Fruit fly (Drosophila melanogaster) whole organism, prepupa: ENCODE measurements around the gene Awh.

ENCODE experiments used
- CG10631 ChIP-seq: fragments of 200-800 bp; sonication (Bioruptor generic); optimal IDR thresholded peaks from 2 replicates; lab custom pipeline; 2016; ENCODE audit warnings: missing biosample characterization, missing genetic modification characterization
- CG10669 ChIP-seq: fragments of 200-800 bp; sonication (Bioruptor generic); optimal IDR thresholded peaks from 3 replicates; lab custom pipeline; 2018; ENCODE audit warnings: missing biosample characterization, mild to moderate bottlenecking, missing genetic modification characterization, moderate library complexity
- CG11294 ChIP-seq: fragments of 200-800 bp; sonication (Bioruptor generic); IDR thresholded peaks from 2 replicates; pipeline ENCODE4 v1.3.6; 2022; ENCODE audit warnings: missing biosample characterization, missing genetic modification characterization
- CG11902 ChIP-seq: fragments of 200-800 bp; sonication (Bioruptor generic); optimal IDR thresholded peaks from 3 replicates; lab custom pipeline; 2016; ENCODE audit warnings: missing biosample characterization, missing genetic modification characterization
- CG15336 ChIP-seq: fragments of 200-800 bp; sonication (Bioruptor generic); IDR thresholded peaks from 2 replicates; pipeline ENCODE4 v1.3.6; 2022; ENCODE audit warnings: missing biosample characterization, missing genetic modification characterization
- CG1621 ChIP-seq: fragments of 200-800 bp; sonication (Bioruptor generic); optimal IDR thresholded peaks from 3 replicates; lab custom pipeline; 2018; ENCODE audit warnings: missing biosample characterization, mild to moderate bottlenecking, missing genetic modification characterization
- CG16779 ChIP-seq: fragments of 200-800 bp; sonication (Bioruptor generic); optimal IDR thresholded peaks from 3 replicates; lab custom pipeline; 2017; ENCODE audit warnings: missing biosample characterization, mild to moderate bottlenecking, missing genetic modification characterization
- CG3032 ChIP-seq: fragments of 200-800 bp; optimal IDR thresholded peaks from 2 replicates; lab custom pipeline; 2019; ENCODE audit warnings: missing biosample characterization, mild to moderate bottlenecking, missing genetic modification characterization, moderate library complexity
- CG31627 ChIP-seq: fragments of 200-800 bp; sonication (Bioruptor generic); optimal IDR thresholded peaks from 3 replicates; lab custom pipeline; 2016; ENCODE audit warnings: missing biosample characterization, missing genetic modification characterization
- CG32006 ChIP-seq: fragments of 200-800 bp; sonication (Bioruptor generic); optimal IDR thresholded peaks from 3 replicates; lab custom pipeline; 2017; ENCODE audit warnings: missing biosample characterization, mild to moderate bottlenecking, missing genetic modification characterization
- CG34406 ChIP-seq: fragments of 200-800 bp; sonication (Bioruptor generic); optimal IDR thresholded peaks from 3 replicates; lab custom pipeline; 2016; ENCODE audit warnings: missing biosample characterization, missing genetic modification characterization
- CG3919 ChIP-seq: fragments of 200-800 bp; sonication (Bioruptor generic); optimal IDR thresholded peaks from 3 replicates; lab custom pipeline; 2016; ENCODE audit warnings: missing biosample characterization, missing genetic modification characterization
- CG4318 ChIP-seq: fragments of 200-800 bp; sonication (Bioruptor generic); optimal IDR thresholded peaks from 3 replicates; lab custom pipeline; 2017; ENCODE audit warnings: missing biosample characterization, mild to moderate bottlenecking, missing genetic modification characterization
- CG6163 ChIP-seq: fragments of 200-800 bp; sonication (Bioruptor generic); IDR thresholded peaks from 3 replicates; pipeline ENCODE4 v1.3.6; 2022; ENCODE audit warnings: missing biosample characterization, missing genetic modification characterization
- CG6276 ChIP-seq: fragments of 200-800 bp; sonication (Bioruptor generic); optimal IDR thresholded peaks from 2 replicates; lab custom pipeline; 2017; ENCODE audit warnings: missing biosample characterization, mild to moderate bottlenecking, missing genetic modification characterization
- CG6808 ChIP-seq: fragments of 200-800 bp; sonication (Bioruptor generic); optimal IDR thresholded peaks from 3 replicates; lab custom pipeline; 2017; ENCODE audit warnings: missing biosample characterization, missing genetic modification characterization, mild to moderate bottlenecking, moderate library complexity, missing genetic modification reagents
- CG6854 ChIP-seq: fragments of 200-800 bp; sonication (Bioruptor generic); optimal IDR thresholded peaks from 2 replicates; lab custom pipeline; 2017; ENCODE audit warnings: missing biosample characterization, mild to moderate bottlenecking, missing genetic modification characterization
- CG7368 ChIP-seq: fragments of 200-800 bp; sonication (Bioruptor generic); optimal IDR thresholded peaks from 3 replicates; lab custom pipeline; 2016; ENCODE audit warnings: missing biosample characterization, missing genetic modification characterization
- CG8119 ChIP-seq: fragments of 200-800 bp; sonication (Bioruptor generic); IDR thresholded peaks from 3 replicates; pipeline ENCODE4 v1.3.6; 2022; ENCODE audit warnings: missing biosample characterization, missing genetic modification characterization
- CG8319 ChIP-seq: fragments of 200-800 bp; sonication (Bioruptor generic); optimal IDR thresholded peaks from 3 replicates; lab custom pipeline; 2016; ENCODE audit warnings: missing biosample characterization, missing genetic modification characterization
- CG8632 ChIP-seq: fragments of 200-800 bp; sonication (Bioruptor generic); optimal IDR thresholded peaks from 3 replicates; lab custom pipeline; 2016; ENCODE audit warnings: missing biosample characterization, missing genetic modification characterization
- CG9139 ChIP-seq: fragments of 200-800 bp; sonication (Bioruptor generic); optimal IDR thresholded peaks from 3 replicates; lab custom pipeline; 2017; ENCODE audit warnings: missing biosample characterization, mild to moderate bottlenecking, missing genetic modification characterization
- Eip75B ChIP-seq: fragments of 200-800 bp; sonication (Bioruptor generic); optimal IDR thresholded peaks from 3 replicates; lab custom pipeline; 2016; ENCODE audit warnings: missing biosample characterization, missing genetic modification characterization
- Eip78C ChIP-seq: fragments of 200-800 bp; sonication (Bioruptor generic); peaks from one replicate; lab custom pipeline; 2016; ENCODE audit warnings: missing biosample characterization, missing genetic modification characterization
- Eip93F ChIP-seq: fragments of 200-800 bp; sonication (Bioruptor generic); optimal IDR thresholded peaks from 2 replicates; lab custom pipeline; 2016; ENCODE audit warnings: missing biosample characterization, mild to moderate bottlenecking, missing genetic modification characterization
- Ets21C ChIP-seq: fragments of 200-800 bp; sonication (Bioruptor generic); optimal IDR thresholded peaks from 3 replicates; lab custom pipeline; 2016; ENCODE audit warnings: missing biosample characterization, missing genetic modification characterization
- Ets96B ChIP-seq: fragments of 200-800 bp; optimal IDR thresholded peaks from 2 replicates; lab custom pipeline; 2019; ENCODE audit warnings: missing biosample characterization, mild to moderate bottlenecking, missing genetic modification characterization, moderate library complexity
- Gug ChIP-seq: fragments of 200-800 bp; sonication (Bioruptor generic); IDR thresholded peaks from 2 replicates; pipeline ENCODE4 v1.3.6; 2022; ENCODE audit warnings: missing biosample characterization, missing genetic modification characterization
- Hr38 ChIP-seq: sonication (Bioruptor generic); optimal IDR thresholded peaks from 2 replicates; lab custom pipeline; 2016; ENCODE audit warnings: missing biosample characterization, missing genetic modification characterization
- Hr39 ChIP-seq: fragments of 200-800 bp; sonication (Bioruptor generic); optimal IDR thresholded peaks from 2 replicates; lab custom pipeline; 2016; ENCODE audit warnings: missing biosample characterization, missing genetic modification characterization
- Hr4 ChIP-seq: fragments of 200-800 bp; sonication (Bioruptor generic); optimal IDR thresholded peaks from 3 replicates; lab custom pipeline; 2016; ENCODE audit warnings: missing biosample characterization, missing genetic modification characterization
- OdsH ChIP-seq: fragments of 200-800 bp; sonication (Bioruptor generic); optimal IDR thresholded peaks from 3 replicates; lab custom pipeline; 2016; ENCODE audit warnings: missing biosample characterization, missing genetic modification characterization
- Smox ChIP-seq: fragments of 200-800 bp; sonication (Bioruptor generic); optimal IDR thresholded peaks from 3 replicates; lab custom pipeline; 2016; ENCODE audit warnings: missing biosample characterization, missing genetic modification characterization
- Sox102F ChIP-seq: fragments of 200-800 bp; sonication (Bioruptor generic); optimal IDR thresholded peaks from 2 replicates; lab custom pipeline; 2016; ENCODE audit warnings: missing biosample characterization, mild to moderate bottlenecking, missing genetic modification characterization
- Sox14 ChIP-seq: fragments of 200-800 bp; sonication (Bioruptor generic); optimal IDR thresholded peaks from 3 replicates; lab custom pipeline; 2016; ENCODE audit warnings: missing biosample characterization, missing genetic modification characterization
- Sox15 ChIP-seq: fragments of 200-800 bp; sonication (Bioruptor generic); optimal IDR thresholded peaks from 3 replicates; lab custom pipeline; 2016; ENCODE audit warnings: missing biosample characterization, missing genetic modification characterization
- achi ChIP-seq: fragments of 200-800 bp; sonication (Bioruptor generic); optimal IDR thresholded peaks from 3 replicates; lab custom pipeline; 2016; ENCODE audit warnings: missing biosample characterization, missing genetic modification characterization
- cyc ChIP-seq: fragments of 200-800 bp; sonication (Bioruptor generic); optimal IDR thresholded peaks from 3 replicates; lab custom pipeline; 2016; ENCODE audit warnings: missing biosample characterization, missing genetic modification characterization
- eg ChIP-seq: fragments of 200-800 bp; sonication (Bioruptor generic); IDR thresholded peaks from 3 replicates; pipeline ENCODE4 v1.3.6; 2022; ENCODE audit warnings: missing biosample characterization, missing genetic modification characterization
- fd59A ChIP-seq: fragments of 200-800 bp; sonication (Bioruptor generic); optimal IDR thresholded peaks from 2 replicates; lab custom pipeline; 2017; ENCODE audit warnings: missing biosample characterization, mild to moderate bottlenecking, missing genetic modification characterization, missing genetic modification reagents
- fd85E ChIP-seq: fragments of 200-800 bp; sonication (Bioruptor generic); optimal IDR thresholded peaks from 3 replicates; lab custom pipeline; 2016; ENCODE audit warnings: missing biosample characterization, missing genetic modification characterization
- net ChIP-seq: fragments of 200-800 bp; sonication (Bioruptor generic); optimal IDR thresholded peaks from 3 replicates; lab custom pipeline; 2016; ENCODE audit warnings: missing biosample characterization, missing genetic modification characterization
- pdm3 ChIP-seq: fragments of 200-800 bp; sonication (Bioruptor generic); optimal IDR thresholded peaks from 3 replicates; lab custom pipeline; 2016; ENCODE audit warnings: missing biosample characterization, missing genetic modification characterization
- salr ChIP-seq, 2 experiments: fragments of 200-800 bp; sonication (Bioruptor generic); optimal IDR thresholded peaks; 3 replicates each; lab custom pipeline; 2016 to 2018; ENCODE audit warnings: missing biosample characterization in 2 of 2, missing genetic modification characterization in 2 of 2, mild to moderate bottlenecking in 1 of 2
- spab ChIP-seq: fragments of 200-800 bp; sonication (Bioruptor generic); optimal IDR thresholded peaks from 2 replicates; lab custom pipeline; 2017; ENCODE audit warnings: missing biosample characterization, mild to moderate bottlenecking, missing genetic modification characterization, missing genetic modification reagents
- ss ChIP-seq, 2 experiments: fragments of 200-800 bp; sonication (Bioruptor generic); optimal IDR thresholded peaks; 2 replicates in 1 of 2; 3 replicates in 1 of 2; lab custom pipeline; 2017 to 2018; ENCODE audit warnings: mild to moderate bottlenecking in 2 of 2, missing biosample characterization in 2 of 2, missing genetic modification characterization in 2 of 2, moderate library complexity in 1 of 2
- svp ChIP-seq: fragments of 200-800 bp; sonication (Bioruptor generic); peaks from one replicate; lab custom pipeline; 2016; ENCODE audit warnings: missing biosample characterization, missing genetic modification characterization
- vri ChIP-seq: fragments of 200-800 bp; sonication (Bioruptor generic); optimal IDR thresholded peaks from 3 replicates; lab custom pipeline; 2016; ENCODE audit warnings: missing biosample characterization, mild to moderate bottlenecking, missing genetic modification characterization

Gene Awh

dm6 chr3L:3802677-3803076 is 43.3 kb upstream of the Awh start (continued):
- TF ChIP-seq spab (GFP tag; lab: Kevin White, UChicago) (peak; percentile 39), Smox (GFP tag; lab: Kevin White, UChicago) (no peak), eg (GFP tag; lab: Robert Waterston, UW) (peak; percentile 82), CG3032 (tag; lab: Kevin White, UChicago) (peak; percentile 67), net (GFP tag; lab: Kevin White, UChicago) (no peak), CG9139 (GFP tag; lab: Kevin White, UChicago) (no peak), CG6854 (GFP tag; lab: Kevin White, UChicago) (no peak), Sox102F (GFP tag; lab: Kevin White, UChicago) (peak; percentile 85), CG32006 (peak; percentile 78), Gug (GFP tag; lab: Robert Waterston, UW) (peak; percentile 64), cyc (GFP tag; lab: Kevin White, UChicago) (peak; percentile 22), vri (GFP tag; lab: Kevin White, UChicago) (no peak), CG11294 (GFP tag; lab: Robert Waterston, UW) (peak; percentile 54), CG6276 (no peak), ss (GFP tag; optimal IDR thresholded peaks at IDR 0.05; lab: Kevin White, UChicago) (peak; percentile 18 to 78), CG8319 (GFP tag; lab: Kevin White, UChicago) (peak; percentile 63), fd85E (GFP tag; lab: Kevin White, UChicago) (no peak), Hr38 (peak; percentile 8), achi (GFP tag; lab: Kevin White, UChicago) (peak; percentile 70), Eip75B (GFP tag; lab: Kevin White, UChicago) (peak; percentile 58), CG10669 (peak; percentile 57), CG6808 (GFP tag; lab: Kevin White, UChicago) (peak; percentile 50), CG1621 (tag; lab: Kevin White, UChicago) (peak; percentile 60), CG6163 (GFP tag; lab: Robert Waterston, UW) (peak; percentile 81), fd59A (GFP tag; lab: Kevin White, UChicago) (peak; percentile 68), CG16779 (tag; lab: Kevin White, UChicago) (no peak), CG8119 (GFP tag; lab: Robert Waterston, UW) (peak; percentile 70), pdm3 (GFP tag; lab: Kevin White, UChicago) (peak; percentile 82), Hr39 (peak; percentile 88), Sox14 (GFP tag; lab: Kevin White, UChicago) (peak; percentile 78), CG4318 (peak; percentile 68), Sox15 (GFP tag; lab: Kevin White, UChicago) (peak; percentile 67), CG31627 (GFP tag; lab: Kevin White, UChicago) (peak; percentile 87), CG15336 (GFP tag; lab: Robert Waterston, UW) (peak; percentile 77), CG10631 (peak; percentile 50), Ets21C (peak; percentile 71), CG7368 (GFP tag; lab: Kevin White, UChicago) (peak; percentile 43), CG11902 (peak; percentile 16)

dm6 chr3L:3806330-3806729 is 39.7 kb upstream of the Awh start, which contains the start of the genes CG32264, ntc and IntS10:
TSS of gene CG32264 (minus strand) at chr3L:3806459.
TSS of gene ntc (minus strand) at chr3L:3806459.
TSS of gene IntS10 (plus strand) at chr3L:3806710.
- TF ChIP-seq svp (GFP tag; lab: Kevin White, UChicago) (no peak), vri (GFP tag; lab: Kevin White, UChicago) (no peak), Ets96B (tag; lab: Kevin White, UChicago) (peak; percentile 42), CG8632 (GFP tag; lab: Kevin White, UChicago) (no peak), fd59A (GFP tag; lab: Kevin White, UChicago) (no peak), salr (GFP tag; optimal IDR thresholded peaks at IDR 0.05; lab: Kevin White, UChicago) (no peak), CG3919 (GFP tag; lab: Kevin White, UChicago) (no peak), CG11294 (GFP tag; lab: Robert Waterston, UW) (no peak; the same call in 1 of the 2 replicates), CG34406 (GFP tag; lab: Kevin White, UChicago) (peak; percentile 41), Hr4 (GFP tag; lab: Kevin White, UChicago) (peak; percentile 75), CG1621 (tag; lab: Kevin White, UChicago) (no peak), CG4318 (no peak), CG8119 (GFP tag; lab: Robert Waterston, UW) (no peak), Ets21C (no peak), CG6276 (no peak), OdsH (GFP tag; lab: Kevin White, UChicago) (no peak), CG6163 (GFP tag; lab: Robert Waterston, UW) (no peak), CG11902 (peak; percentile 18), pdm3 (GFP tag; lab: Kevin White, UChicago) (no peak), CG31627 (GFP tag; lab: Kevin White, UChicago) (peak; percentile 72), ss (GFP tag; optimal IDR thresholded peaks at IDR 0.05; lab: Kevin White, UChicago) (no peak), Eip78C (peak; percentile 89), fd85E (GFP tag; lab: Kevin White, UChicago) (no peak), CG16779 (tag; lab: Kevin White, UChicago) (no peak), CG10631 (peak; percentile 73), CG32006 (no peak), Sox14 (GFP tag; lab: Kevin White, UChicago) (peak; percentile 82), Eip93F (no peak), Sox102F (GFP tag; lab: Kevin White, UChicago) (no peak), achi (GFP tag; lab: Kevin White, UChicago) (no peak), CG10669 (no peak), CG9139 (GFP tag; lab: Kevin White, UChicago) (no peak)
